Worm (Caenorhabditis elegans) whole organism, L3 larva: ENCODE results near the gene W10D9.1.
"Not testable (repeated sequence)": the region's sequence is repeated elsewhere in the genome, so short reads cannot be mapped to it uniquely, and the experiment has no call there.

Experiments used
- elt-3 ChIP-seq, 3 experiments: fragments of 150-350 bp in 1 of 3; sonication (generic microtip) in 2 of 3; optimal IDR thresholded peaks; 2 replicates in 2 of 3; 4 replicates in 1 of 3; lab custom pipeline; 2014 to 2017; ENCODE audit warnings: missing biosample characterization in 3 of 3, missing genetic modification characterization in 3 of 3
- nhr-77 ChIP-seq: fragments of 150-350 bp; optimal IDR thresholded peaks from 2 replicates; lab custom pipeline; 2014; ENCODE audit warnings: missing biosample characterization, missing genetic modification characterization
- unc-62 ChIP-seq: fragments of 150-350 bp; sonication (generic microtip); optimal IDR thresholded peaks from 4 replicates; lab custom pipeline; 2014; ENCODE audit warnings: missing biosample characterization, missing genetic modification reagents, missing genetic modification characterization

DNA sequence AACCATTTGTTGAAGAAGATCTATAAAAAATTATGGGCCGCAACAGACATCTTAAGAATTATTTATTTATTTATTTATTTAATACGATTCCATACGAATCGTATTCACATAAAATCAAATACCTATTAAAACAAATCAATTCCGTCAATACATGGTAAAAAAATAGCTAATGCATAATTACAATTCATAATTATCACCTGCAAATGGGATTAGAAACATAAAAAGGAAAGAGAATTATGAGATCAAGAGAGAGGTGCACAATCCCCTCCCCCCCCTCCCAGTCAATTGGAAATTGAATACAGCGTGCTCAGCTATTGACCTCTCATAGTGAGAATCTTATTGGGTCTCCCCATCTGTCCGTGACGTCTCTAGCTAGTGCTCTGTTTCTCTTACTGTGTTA lies 13.6 kb upstream of the W10D9.1 start, which contains the start of gene C24H12.1:
- TF ChIP-seq elt-3 (tag; optimal IDR thresholded peaks at IDR 0.05; lab: Kevin White, UChicago); unc-62; nhr-77 (tag; lab: Kevin White, UChicago): not testable (repeated sequence)
